Worm (Caenorhabditis elegans) whole organism, young adult: ENCODE measurements around the gene nhr-246.

ENCODE experiments used
- B0019.2 ChIP-seq: fragments of 200-800 bp; sonication (Bioruptor generic); conservative IDR thresholded peaks from 2 replicates; pipeline ENCODE4 v1.3.6; 2022; ENCODE audit warnings: missing genetic modification reagents, missing genetic modification characterization, missing compliant biosample characterization
- B0336.3 ChIP-seq: fragments of 200-800 bp; sonication (Bioruptor generic); IDR thresholded peaks from 2 replicates; pipeline ENCODE4 v1.3.6; 2022; ENCODE audit warnings: missing genetic modification characterization, missing compliant biosample characterization
- F10E7.11 ChIP-seq: sonication (generic microtip); optimal IDR thresholded peaks from 2 replicates; lab custom pipeline; 2017; ENCODE audit warnings: mild to moderate bottlenecking, missing genetic modification characterization, moderate library complexity, missing compliant biosample characterization
- F39B2.1 ChIP-seq: fragments of 200-800 bp; sonication (Bioruptor generic); IDR thresholded peaks from 2 replicates; pipeline ENCODE4 v1.3.6; 2022; ENCODE audit warnings: missing genetic modification reagents, missing genetic modification characterization, missing compliant biosample characterization
- T07F8.4 ChIP-seq: sonication (generic microtip); optimal IDR thresholded peaks from 2 replicates; lab custom pipeline; 2016; ENCODE audit warnings: mild to moderate bottlenecking, missing genetic modification characterization, moderate library complexity, missing compliant biosample characterization
- Y56A3A.18 ChIP-seq: fragments of 200-800 bp; sonication (Bioruptor generic); IDR thresholded peaks from 2 replicates; pipeline ENCODE4 v1.3.6; 2022; ENCODE audit warnings: missing genetic modification reagents, missing genetic modification characterization, missing compliant biosample characterization
- Y67H2A.10 ChIP-seq: fragments of 200-800 bp; sonication (Bioruptor generic); conservative IDR thresholded peaks from 2 replicates; pipeline ENCODE4 v1.3.6; 2022; ENCODE audit warnings: missing genetic modification reagents, missing genetic modification characterization, missing compliant biosample characterization
- ZK185.1 ChIP-seq: sonication (generic microtip); optimal IDR thresholded peaks from 2 replicates; lab custom pipeline; 2016; ENCODE audit warnings: mild to moderate bottlenecking, missing genetic modification characterization, missing compliant biosample characterization; ENCODE audit not compliant: poor library complexity, severe bottlenecking
- aptf-2 ChIP-seq: fragments of 200-800 bp; sonication (Bioruptor generic); conservative IDR thresholded peaks from 2 replicates; pipeline ENCODE4 v1.3.6; 2022; ENCODE audit warnings: missing genetic modification reagents, missing genetic modification characterization, missing compliant biosample characterization
- aptf-3 ChIP-seq: fragments of 200-800 bp; sonication (Bioruptor generic); IDR thresholded peaks from 2 replicates; pipeline ENCODE4 v1.3.6; 2022; ENCODE audit warnings: missing genetic modification characterization, missing compliant biosample characterization
- atf-7 ChIP-seq: sonication (generic microtip); optimal IDR thresholded peaks from 2 replicates; lab custom pipeline; 2017; ENCODE audit warnings: mild to moderate bottlenecking, missing genetic modification characterization, missing compliant biosample characterization
- attf-3 ChIP-seq: fragments of 200-800 bp; sonication (Bioruptor generic); conservative IDR thresholded peaks from 2 replicates; pipeline ENCODE4 v1.3.6; 2022; ENCODE audit warnings: missing genetic modification reagents, missing genetic modification characterization, missing compliant biosample characterization
- attf-5 ChIP-seq: fragments of 200-800 bp; sonication (Bioruptor generic); optimal IDR thresholded peaks from 2 replicates; lab custom pipeline; 2018; ENCODE audit warnings: mild to moderate bottlenecking, missing genetic modification characterization, missing compliant biosample characterization
- attf-6 ChIP-seq: fragments of 200-800 bp; sonication (Bioruptor generic); IDR thresholded peaks from 2 replicates; pipeline ENCODE4 v1.3.6; 2022; ENCODE audit warnings: missing genetic modification reagents, missing genetic modification characterization, missing compliant biosample characterization
- bed-2 ChIP-seq: fragments of 200-800 bp; sonication (Bioruptor generic); IDR thresholded peaks from 2 replicates; pipeline ENCODE4 v1.3.6; 2022; ENCODE audit warnings: missing genetic modification reagents, missing genetic modification characterization, missing compliant biosample characterization
- cebp-1 ChIP-seq, 2 experiments: fragments of 200-800 bp in 1 of 2; sonication (Bioruptor generic) in 1 of 2; sonication (generic microtip) in 1 of 2; IDR thresholded peaks in 1 of 2; optimal IDR thresholded peaks in 1 of 2; 2 replicates each; pipeline versions ENCODE4 v1.3.6 to Lab custom; 2017 to 2022; ENCODE audit warnings: missing compliant biosample characterization in 2 of 2, missing genetic modification characterization in 2 of 2, mild to moderate bottlenecking in 1 of 2, missing genetic modification reagents in 1 of 2, moderate library complexity in 1 of 2
- ceh-40 ChIP-seq: fragments of 200-800 bp; sonication (Bioruptor generic); IDR thresholded peaks from 2 replicates; pipeline ENCODE4 v1.3.6; 2022; ENCODE audit warnings: missing genetic modification characterization, missing compliant biosample characterization
- chd-7 ChIP-seq: sonication (generic microtip); optimal IDR thresholded peaks from 2 replicates; lab custom pipeline; 2016; ENCODE audit warnings: mild to moderate bottlenecking, missing genetic modification characterization, moderate library complexity, missing compliant biosample characterization
- efl-1 ChIP-seq: fragments of 150-350 bp; optimal IDR thresholded peaks from 2 replicates; lab custom pipeline; 2014; ENCODE audit warnings: missing biosample characterization, missing genetic modification reagents, missing genetic modification characterization
- egl-18 ChIP-seq: fragments of 200-800 bp; sonication (Bioruptor generic); IDR thresholded peaks from 2 replicates; pipeline ENCODE4 v1.3.6; 2022; ENCODE audit warnings: missing genetic modification reagents, missing genetic modification characterization, missing compliant biosample characterization
- egl-44 ChIP-seq: fragments of 200-800 bp; sonication (Bioruptor generic); IDR thresholded peaks from 2 replicates; pipeline ENCODE4 v1.3.6; 2022; ENCODE audit warnings: missing genetic modification reagents, missing genetic modification characterization, missing compliant biosample characterization
- egrh-3 ChIP-seq: fragments of 200-800 bp; sonication (Bioruptor generic); IDR thresholded peaks from 2 replicates; pipeline ENCODE4 v1.3.6; 2022; ENCODE audit warnings: missing genetic modification reagents, missing genetic modification characterization, missing compliant biosample characterization
- gei-17 ChIP-seq: fragments of 200-800 bp; sonication (Bioruptor generic); optimal IDR thresholded peaks from 2 replicates; lab custom pipeline; 2018; ENCODE audit warnings: mild to moderate bottlenecking, missing genetic modification characterization, missing compliant biosample characterization
- him-1 ChIP-seq: sonication (generic microtip); optimal IDR thresholded peaks from 2 replicates; lab custom pipeline; 2016; ENCODE audit warnings: missing genotype, missing genetic modification reagents, missing genetic modification characterization, missing compliant biosample characterization
- hmg-1.2 ChIP-seq: fragments of 200-800 bp; sonication (Bioruptor generic); IDR thresholded peaks from 2 replicates; pipeline ENCODE4 v1.3.6; 2022; ENCODE audit warnings: missing genetic modification reagents, missing genetic modification characterization, missing compliant biosample characterization
- hrde-1 ChIP-seq: sonication (generic microtip); optimal IDR thresholded peaks from 2 replicates; lab custom pipeline; 2016; ENCODE audit warnings: missing genetic modification characterization, mild to moderate bottlenecking, missing compliant biosample characterization, moderate library complexity, missing genotype, missing genetic modification reagents, borderline replicate concordance
- let-526 ChIP-seq: fragments of 200-800 bp; sonication (Bioruptor generic); IDR thresholded peaks from 2 replicates; pipeline ENCODE4 v1.3.6; 2022; ENCODE audit warnings: missing genetic modification reagents, missing genetic modification characterization, missing compliant biosample characterization
- lsl-1 ChIP-seq: fragments of 200-800 bp; sonication (Bioruptor generic); optimal IDR thresholded peaks from 2 replicates; lab custom pipeline; 2018; ENCODE audit warnings: mild to moderate bottlenecking, missing genetic modification characterization, moderate library complexity, missing compliant biosample characterization
- lsy-27 ChIP-seq: sonication (generic microtip); optimal IDR thresholded peaks from 2 replicates; lab custom pipeline; 2017; ENCODE audit warnings: missing genetic modification characterization, mild to moderate bottlenecking, missing compliant biosample characterization, antibody characterized with exemption, missing genotype, borderline replicate concordance; ENCODE audit not compliant: insufficient read depth
- madf-3 ChIP-seq: fragments of 200-800 bp; sonication (Bioruptor generic); IDR thresholded peaks from 2 replicates; pipeline ENCODE4 v1.3.6; 2022; ENCODE audit warnings: missing genetic modification reagents, missing genetic modification characterization, missing compliant biosample characterization
- madf-8 ChIP-seq: fragments of 200-800 bp; sonication (Bioruptor generic); conservative IDR thresholded peaks from 2 replicates; pipeline ENCODE4 v1.3.6; 2022; ENCODE audit warnings: missing genetic modification reagents, missing genetic modification characterization, missing compliant biosample characterization
- mcd-1 ChIP-seq: fragments of 200-800 bp; sonication (Bioruptor generic); IDR thresholded peaks from 2 replicates; pipeline ENCODE4 v1.3.6; 2022; ENCODE audit warnings: missing genetic modification reagents, missing genetic modification characterization, missing compliant biosample characterization
- mel-28 ChIP-seq: sonication (generic microtip); optimal IDR thresholded peaks from 2 replicates; lab custom pipeline; 2016; ENCODE audit warnings: borderline replicate concordance, mild to moderate bottlenecking, missing genetic modification characterization, missing compliant biosample characterization
- nfya-1 ChIP-seq: sonication (generic microtip); optimal IDR thresholded peaks from 2 replicates; lab custom pipeline; 2017; ENCODE audit warnings: antibody characterized with exemption, missing compliant biosample characterization, missing genetic modification characterization, borderline replicate concordance; ENCODE audit not compliant: insufficient read depth
- nhr-179 ChIP-seq: sonication (generic microtip); optimal IDR thresholded peaks from 2 replicates; lab custom pipeline; 2016; ENCODE audit warnings: mild to moderate bottlenecking, missing genetic modification characterization, missing compliant biosample characterization
- nhr-27 ChIP-seq: fragments of 200-800 bp; sonication (Bioruptor generic); optimal IDR thresholded peaks from 2 replicates; lab custom pipeline; 2018; ENCODE audit warnings: mild to moderate bottlenecking, missing genetic modification characterization, moderate library complexity, missing compliant biosample characterization
- nhr-80 ChIP-seq: sonication (generic microtip); optimal IDR thresholded peaks from 2 replicates; lab custom pipeline; 2016; ENCODE audit warnings: missing genetic modification characterization, missing compliant biosample characterization
- sptf-2 ChIP-seq: fragments of 200-800 bp; sonication (Bioruptor generic); optimal IDR thresholded peaks from 2 replicates; lab custom pipeline; 2018; ENCODE audit warnings: mild to moderate bottlenecking, missing genetic modification characterization, missing compliant biosample characterization
- tlf-1 ChIP-seq: fragments of 200-800 bp; sonication (Bioruptor generic); optimal IDR thresholded peaks from 2 replicates; lab custom pipeline; 2018; ENCODE audit warnings: mild to moderate bottlenecking, missing genetic modification characterization, missing compliant biosample characterization
- unc-62 ChIP-seq: fragments of 150-350 bp; optimal IDR thresholded peaks from 2 replicates; lab custom pipeline; 2014; ENCODE audit warnings: missing biosample characterization, missing genetic modification reagents, missing genetic modification characterization
- ztf-18 ChIP-seq: sonication (generic microtip); optimal IDR thresholded peaks from 2 replicates; lab custom pipeline; 2016; ENCODE audit warnings: missing genotype, mild to moderate bottlenecking, missing genetic modification characterization, missing compliant biosample characterization
- ztf-22 ChIP-seq: fragments of 200-800 bp; sonication (Bioruptor generic); optimal IDR thresholded peaks from 2 replicates; lab custom pipeline; 2018; ENCODE audit warnings: mild to moderate bottlenecking, missing genetic modification characterization, moderate library complexity, missing compliant biosample characterization
- ztf-26 ChIP-seq: sonication (generic microtip); optimal IDR thresholded peaks from 2 replicates; lab custom pipeline; 2017; ENCODE audit warnings: missing genetic modification characterization, missing compliant biosample characterization

The nhr-246 gene

ce11 chrV:15350615-15351014 is 34.3 kb downstream of the nhr-246 start, which contains the start of gene clec-231:
Gene clec-231 (minus strand): TSS chrV:15350715.
- no peak for TF ChIP-seq unc-62
- no peak for TF ChIP-seq F10E7.11 (tag; lab: Kevin White, UChicago)
- no peak for TF ChIP-seq efl-1 (GFP tag; lab: Kevin White, UChicago)
- no peak for TF ChIP-seq mel-28 (tag; lab: Kevin White, UChicago)
- TF ChIP-seq bed-2 (GFP tag; lab: Robert Waterston, UW): no peak
- no peak for TF ChIP-seq B0019.2 (GFP tag; lab: Robert Waterston, UW)
- no peak for TF ChIP-seq hmg-1.2 (GFP tag; lab: Robert Waterston, UW)

ce11 chrV:15352376-15352775 is 36.1 kb downstream of the nhr-246 start, which contains the start of gene srx-58:
Gene srx-58 (plus strand): TSS chrV:15352676.
- TF ChIP-seq atf-7 (tag; lab: Kevin White, UChicago): no peak
- no peak for TF ChIP-seq attf-5 (GFP tag; lab: Kevin White, UChicago)
- TF ChIP-seq cebp-1 (GFP tag; IDR thresholded peaks at IDR 0.05; lab: Robert Waterston, UW): no peak
- TF ChIP-seq cebp-1 (tag; optimal IDR thresholded peaks at IDR 0.05; lab: Kevin White, UChicago): no peak
- no peak for TF ChIP-seq egrh-3 (GFP tag; lab: Robert Waterston, UW)
- TF ChIP-seq Y56A3A.18: no peak
- no peak for TF ChIP-seq F39B2.1 (GFP tag; lab: Robert Waterston, UW)
- TF ChIP-seq nfya-1: no peak
- no peak for TF ChIP-seq madf-3 (GFP tag; lab: Robert Waterston, UW)
- TF ChIP-seq attf-6 (GFP tag; lab: Robert Waterston, UW): no peak
- no peak for TF ChIP-seq aptf-2 (GFP tag; lab: Robert Waterston, UW)
- no peak for TF ChIP-seq ztf-26
- TF ChIP-seq egl-18: no peak
- no peak for TF ChIP-seq nhr-27 (tag; lab: Kevin White, UChicago)
- TF ChIP-seq chd-7 (tag; lab: Kevin White, UChicago): no peak
- no peak for TF ChIP-seq egl-44 (GFP tag; lab: Robert Waterston, UW)
- no peak for TF ChIP-seq nhr-80 (tag; lab: Kevin White, UChicago)
- TF ChIP-seq aptf-3 (GFP tag; lab: Robert Waterston, UW): no peak

ce11 chrV:15354648-15355047 is 38.4 kb downstream of the nhr-246 start, which contains the start of gene C29F3.7:
Gene C29F3.7 (plus strand): TSS chrV:15354901.
- TF ChIP-seq egl-18: no peak
- no peak for TF ChIP-seq attf-3 (GFP tag; lab: Robert Waterston, UW)
- TF ChIP-seq Y67H2A.10 (GFP tag; lab: Robert Waterston, UW): no peak
- TF ChIP-seq lsy-27: no peak
- no peak for TF ChIP-seq madf-8 (GFP tag; lab: Robert Waterston, UW)
- TF ChIP-seq gei-17 (GFP tag; lab: Kevin White, UChicago): no peak
- TF ChIP-seq madf-3 (GFP tag; lab: Robert Waterston, UW): no peak
- no peak for TF ChIP-seq ZK185.1 (tag; lab: Kevin White, UChicago)
- TF ChIP-seq ztf-22: peak; percentile 78
- TF ChIP-seq cebp-1 (GFP tag; IDR thresholded peaks at IDR 0.05; lab: Robert Waterston, UW): peak; percentile 16; the same call in 1 of the 2 replicates
- no peak for TF ChIP-seq cebp-1 (tag; optimal IDR thresholded peaks at IDR 0.05; lab: Kevin White, UChicago)
- TF ChIP-seq ceh-40 (GFP tag; lab: Robert Waterston, UW): no peak
- no peak for TF ChIP-seq T07F8.4 (tag; lab: Kevin White, UChicago)
- no peak for TF ChIP-seq him-1 (tag; lab: Kevin White, UChicago)
- TF ChIP-seq ztf-18: no peak
- no peak for TF ChIP-seq mcd-1
- no peak for TF ChIP-seq tlf-1 (GFP tag; lab: Kevin White, UChicago)
- TF ChIP-seq nhr-80 (tag; lab: Kevin White, UChicago): peak; percentile 92
- no peak for TF ChIP-seq let-526 (GFP tag; lab: Robert Waterston, UW)
- peak; percentile 85 for TF ChIP-seq atf-7 (tag; lab: Kevin White, UChicago)
- TF ChIP-seq hrde-1 (tag; lab: Kevin White, UChicago): no peak
- no peak for TF ChIP-seq sptf-2 (GFP tag; lab: Kevin White, UChicago)
- TF ChIP-seq lsl-1 (GFP tag; lab: Kevin White, UChicago): no peak
- peak; percentile 49 for TF ChIP-seq unc-62
- TF ChIP-seq hmg-1.2 (GFP tag; lab: Robert Waterston, UW): no peak
- no peak for TF ChIP-seq nhr-179 (tag; lab: Kevin White, UChicago)
- no peak for TF ChIP-seq ztf-26
- TF ChIP-seq egl-44 (GFP tag; lab: Robert Waterston, UW): no peak
- TF ChIP-seq B0336.3 (GFP tag; lab: Robert Waterston, UW): no peak
